Worm (Caenorhabditis elegans): ENCODE measurements around the gene C56C10.4.

DNA sequence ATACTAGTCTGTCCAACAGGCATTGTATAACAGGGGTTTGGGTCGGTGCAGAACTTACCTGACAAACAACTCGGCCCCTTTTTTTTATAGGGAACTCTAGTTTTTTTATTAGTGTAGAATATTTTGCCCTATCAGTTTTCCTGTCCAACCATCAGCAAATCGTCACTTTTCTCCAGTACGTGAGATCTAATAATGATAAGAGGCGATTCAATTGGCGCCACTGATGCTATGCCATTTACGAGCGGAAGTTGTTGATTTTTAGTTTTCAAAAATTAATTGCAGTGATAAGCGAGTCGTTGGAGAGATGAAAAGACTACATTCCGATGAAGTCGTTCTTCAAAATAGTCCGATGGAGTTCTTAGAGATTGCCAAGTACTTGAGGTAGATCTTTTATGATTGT lies 45.5 kb downstream of the C56C10.4 start:
- TF ChIP-seq him-1 (tag; optimal IDR thresholded peaks at IDR 0.05) (no peak), dao-5 (tag; optimal IDR thresholded peaks at IDR 0.05) (no peak), W03F9.2 (tag; optimal IDR thresholded peaks at IDR 0.05) (no peak)
